Fruit fly (Drosophila melanogaster) whole organism: ENCODE results near the gene CG32537.

Experiments used
- CG8478 ChIP-seq: fragments of >200 bp; optimal IDR thresholded peaks from 2 replicates; lab custom pipeline; 2018; ENCODE audit warnings: inconsistent platforms
- psq ChIP-seq: fragments of >200 bp; optimal IDR thresholded peaks from 2 replicates; lab custom pipeline; 2017

DNA sequence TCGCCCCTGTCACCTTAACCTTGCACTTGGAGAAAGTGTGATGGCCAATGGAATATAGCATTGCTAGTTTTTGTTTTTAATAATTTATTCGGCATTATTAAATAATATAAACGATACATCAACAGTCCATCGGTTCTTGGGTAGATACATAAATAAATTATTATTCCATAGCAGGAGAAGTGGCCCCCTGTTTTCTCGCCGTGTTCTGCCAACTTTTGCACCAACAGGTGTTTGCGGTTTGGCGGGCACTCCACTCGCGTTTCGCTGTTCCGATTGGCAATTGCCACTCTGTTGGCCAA is 47.4 kb upstream of the CG32537 start:
- TF ChIP-seq CG8478 (lab: Kevin White, UChicago) (no peak), psq (lab: Kevin White, UChicago) (no peak)
